Worm (Caenorhabditis elegans) whole organism, late embryonic: ENCODE results near the gene K11H12.11.

Source experiments
- C08G9.2 ChIP-seq: sonication (generic microtip); optimal IDR thresholded peaks from 2 replicates; lab custom pipeline; 2016; ENCODE audit warnings: mild to moderate bottlenecking, missing genetic modification characterization, moderate library complexity, missing compliant biosample characterization
- C38D4.7 ChIP-seq: fragments of 200-800 bp; sonication (Bioruptor generic); optimal IDR thresholded peaks from 2 replicates; lab custom pipeline; 2018; ENCODE audit warnings: mild to moderate bottlenecking, missing genetic modification characterization, moderate library complexity, missing compliant biosample characterization
- K02D7.2 ChIP-seq: sonication (generic microtip); optimal IDR thresholded peaks from 2 replicates; lab custom pipeline; 2017; ENCODE audit warnings: mild to moderate bottlenecking, missing genetic modification characterization, missing compliant biosample characterization
- K09A11.1 ChIP-seq: sonication (generic microtip); optimal IDR thresholded peaks from 2 replicates; lab custom pipeline; 2017; ENCODE audit warnings: antibody characterized with exemption, mild to moderate bottlenecking, missing genetic modification characterization, missing compliant biosample characterization; ENCODE audit not compliant: insufficient read depth
- T23F11.4 ChIP-seq: fragments of 200-800 bp; sonication (Bioruptor generic); optimal IDR thresholded peaks from 2 replicates; lab custom pipeline; 2018; ENCODE audit warnings: mild to moderate bottlenecking, missing genetic modification characterization, missing compliant biosample characterization
- ahr-1 ChIP-seq: sonication (generic microtip); optimal IDR thresholded peaks from 2 replicates; lab custom pipeline; 2016; ENCODE audit warnings: missing genetic modification characterization, missing compliant biosample characterization
- ama-1 ChIP-seq: fragments of 150-350 bp; optimal IDR thresholded peaks from 2 replicates; lab custom pipeline; 2014
- ceh-14 ChIP-seq: sonication (generic microtip); optimal IDR thresholded peaks from 2 replicates; lab custom pipeline; 2016; ENCODE audit warnings: missing genotype, missing genetic modification characterization, missing compliant biosample characterization
- ceh-18 ChIP-seq: sonication (generic microtip); optimal IDR thresholded peaks from 2 replicates; lab custom pipeline; 2016; ENCODE audit warnings: missing genetic modification characterization, missing compliant biosample characterization
- ceh-24 ChIP-seq: sonication (generic microtip); optimal IDR thresholded peaks from 2 replicates; lab custom pipeline; 2016; ENCODE audit warnings: mild to moderate bottlenecking, missing genetic modification characterization, missing compliant biosample characterization
- ceh-30 ChIP-seq: fragments of 150-350 bp; optimal IDR thresholded peaks from 2 replicates; lab custom pipeline; 2014; ENCODE audit warnings: missing biosample characterization, missing genetic modification characterization
- ceh-31 ChIP-seq: sonication (generic microtip); optimal IDR thresholded peaks from 2 replicates; lab custom pipeline; 2016; ENCODE audit warnings: missing genetic modification characterization, missing compliant biosample characterization
- ceh-45 ChIP-seq: fragments of 200-800 bp; sonication (Bioruptor generic); IDR thresholded peaks from 2 replicates; pipeline ENCODE4 v1.3.6; 2022; ENCODE audit warnings: missing genetic modification reagents, missing genetic modification characterization, missing compliant biosample characterization
- ceh-48 ChIP-seq: sonication (generic microtip); optimal IDR thresholded peaks from 2 replicates; lab custom pipeline; 2016; ENCODE audit warnings: missing genetic modification characterization, inconsistent platforms, missing compliant biosample characterization
- ceh-6 ChIP-seq: fragments of 200-800 bp; sonication (Bioruptor generic); optimal IDR thresholded peaks from 2 replicates; lab custom pipeline; 2018; ENCODE audit warnings: mild to moderate bottlenecking, missing genetic modification characterization, missing compliant biosample characterization
- ceh-9 ChIP-seq: sonication (generic microtip); optimal IDR thresholded peaks from 2 replicates; lab custom pipeline; 2016; ENCODE audit warnings: mild to moderate bottlenecking, missing genetic modification characterization, inconsistent platforms, missing compliant biosample characterization
- che-1 ChIP-seq: sonication (generic microtip); optimal IDR thresholded peaks from 2 replicates; lab custom pipeline; 2016; ENCODE audit warnings: mild to moderate bottlenecking, missing genetic modification characterization, missing compliant biosample characterization
- dmd-4 ChIP-seq: sonication (generic microtip); optimal IDR thresholded peaks from 2 replicates; lab custom pipeline; 2016; ENCODE audit warnings: borderline replicate concordance, missing genetic modification characterization, missing compliant biosample characterization
- dve-1 ChIP-seq: sonication (generic microtip); optimal IDR thresholded peaks from 2 replicates; lab custom pipeline; 2017; ENCODE audit warnings: antibody characterized with exemption, mild to moderate bottlenecking, missing genetic modification characterization, missing compliant biosample characterization
- ets-4 ChIP-seq: sonication (generic microtip); optimal IDR thresholded peaks from 2 replicates; lab custom pipeline; 2016; ENCODE audit warnings: missing genetic modification characterization, missing compliant biosample characterization
- eyg-1 ChIP-seq: sonication (generic microtip); optimal IDR thresholded peaks from 2 replicates; lab custom pipeline; 2016; ENCODE audit warnings: missing genotype, missing genetic modification characterization, missing compliant biosample characterization
- fax-1 ChIP-seq: sonication (generic microtip); optimal IDR thresholded peaks from 2 replicates; lab custom pipeline; 2016; ENCODE audit warnings: missing genotype, missing genetic modification characterization, missing compliant biosample characterization
- fkh-10 ChIP-seq: fragments of 150-350 bp; optimal IDR thresholded peaks from 2 replicates; lab custom pipeline; 2014; ENCODE audit warnings: missing biosample characterization, missing genetic modification reagents, missing genetic modification characterization
- fkh-6 ChIP-seq: sonication (generic microtip); optimal IDR thresholded peaks from 2 replicates; lab custom pipeline; 2016; ENCODE audit warnings: missing genetic modification characterization, missing compliant biosample characterization
- gmeb-2 ChIP-seq: sonication (generic microtip); optimal IDR thresholded peaks from 2 replicates; lab custom pipeline; 2016; ENCODE audit warnings: missing genetic modification characterization, inconsistent platforms, missing compliant biosample characterization
- hlh-15 ChIP-seq: sonication (generic microtip); optimal IDR thresholded peaks from 2 replicates; lab custom pipeline; 2016; ENCODE audit warnings: missing genetic modification characterization, missing compliant biosample characterization
- madf-2 ChIP-seq: sonication (generic microtip); optimal IDR thresholded peaks from 2 replicates; lab custom pipeline; 2017; ENCODE audit warnings: missing genetic modification characterization, missing compliant biosample characterization
- mec-3 ChIP-seq: sonication (generic microtip); optimal IDR thresholded peaks from 2 replicates; lab custom pipeline; 2016; ENCODE audit warnings: borderline replicate concordance, missing genetic modification characterization, missing compliant biosample characterization
- nfya-1 ChIP-seq: sonication (generic microtip); optimal IDR thresholded peaks from 2 replicates; lab custom pipeline; 2017; ENCODE audit warnings: missing genetic modification characterization, mild to moderate bottlenecking, missing compliant biosample characterization, antibody characterized with exemption, moderate library complexity
- npax-4 ChIP-seq: sonication (generic microtip); optimal IDR thresholded peaks from 2 replicates; lab custom pipeline; 2016; ENCODE audit warnings: missing genetic modification characterization, missing compliant biosample characterization
- pag-3 ChIP-seq: sonication (generic microtip); optimal IDR thresholded peaks from 2 replicates; lab custom pipeline; 2016; ENCODE audit warnings: missing compliant biosample characterization, missing genetic modification characterization, borderline replicate concordance
- pat-9 ChIP-seq: fragments of 200-800 bp; sonication (Bioruptor generic); optimal IDR thresholded peaks from 2 replicates; lab custom pipeline; 2018; ENCODE audit warnings: mild to moderate bottlenecking, missing genetic modification characterization, moderate library complexity, missing compliant biosample characterization
- pax-1 ChIP-seq: fragments of 150-350 bp; optimal IDR thresholded peaks from 2 replicates; lab custom pipeline; 2014; ENCODE audit warnings: missing biosample characterization, missing genetic modification characterization
- pha-2 ChIP-seq: sonication (generic microtip); optimal IDR thresholded peaks from 2 replicates; lab custom pipeline; 2017; ENCODE audit warnings: mild to moderate bottlenecking, missing genetic modification characterization, missing compliant biosample characterization
- pha-4 ChIP-seq: fragments of 150-350 bp; optimal IDR thresholded peaks from 2 replicates; lab custom pipeline; 2018; ENCODE audit warnings: missing biosample characterization, missing genetic modification reagents, missing genetic modification characterization
- pros-1 ChIP-seq: fragments of 150-350 bp; optimal IDR thresholded peaks from 2 replicates; lab custom pipeline; 2014; ENCODE audit warnings: missing biosample characterization, missing genetic modification reagents, missing genetic modification characterization
- ref-2 ChIP-seq: sonication (generic microtip); optimal IDR thresholded peaks from 2 replicates; lab custom pipeline; 2016; ENCODE audit warnings: missing genetic modification characterization, missing compliant biosample characterization
- rnt-1 ChIP-seq: sonication (generic microtip); optimal IDR thresholded peaks from 2 replicates; lab custom pipeline; 2016; ENCODE audit warnings: missing genetic modification characterization, missing compliant biosample characterization
- sdc-2 ChIP-seq: sonication (generic microtip); optimal IDR thresholded peaks from 2 replicates; lab custom pipeline; 2016; ENCODE audit warnings: missing genotype, missing genetic modification characterization, missing compliant biosample characterization
- sox-4 ChIP-seq: sonication (generic microtip); optimal IDR thresholded peaks from 2 replicates; lab custom pipeline; 2017; ENCODE audit warnings: mild to moderate bottlenecking, missing genetic modification characterization, inconsistent platforms, missing compliant biosample characterization
- syd-9 ChIP-seq: sonication (generic microtip); optimal IDR thresholded peaks from 2 replicates; lab custom pipeline; 2016; ENCODE audit warnings: mild to moderate bottlenecking, missing genetic modification characterization, moderate library complexity, missing compliant biosample characterization
- tbx-2 ChIP-seq: sonication (generic microtip); optimal IDR thresholded peaks from 2 replicates; lab custom pipeline; 2016; ENCODE audit warnings: missing genetic modification characterization, missing compliant biosample characterization
- unc-3 ChIP-seq, 2 experiments: fragments of 200-800 bp in 1 of 2; sonication (Bioruptor generic) in 1 of 2; sonication (generic microtip) in 1 of 2; conservative IDR thresholded peaks in 1 of 2; optimal IDR thresholded peaks in 1 of 2; 2 replicates each; pipeline versions ENCODE4 v1.3.6 to Lab custom; 2016 to 2022; ENCODE audit warnings: missing compliant biosample characterization in 2 of 2, missing genetic modification characterization in 2 of 2, missing genetic modification reagents in 1 of 2
- unc-42 ChIP-seq: sonication (generic microtip); optimal IDR thresholded peaks from 2 replicates; lab custom pipeline; 2016; ENCODE audit warnings: missing genotype, missing genetic modification characterization, missing compliant biosample characterization
- unc-55 ChIP-seq: sonication (generic microtip); optimal IDR thresholded peaks from 2 replicates; lab custom pipeline; 2017; ENCODE audit warnings: missing biosample characterization, missing genetic modification reagents, missing genetic modification characterization
- unc-86 ChIP-seq: sonication (generic microtip); optimal IDR thresholded peaks from 2 replicates; lab custom pipeline; 2016; ENCODE audit warnings: missing genetic modification characterization, missing compliant biosample characterization
- zip-5 ChIP-seq: sonication (generic microtip); optimal IDR thresholded peaks from 2 replicates; lab custom pipeline; 2016; ENCODE audit warnings: missing genetic modification characterization, missing compliant biosample characterization

K11H12.11 gene

DNA sequence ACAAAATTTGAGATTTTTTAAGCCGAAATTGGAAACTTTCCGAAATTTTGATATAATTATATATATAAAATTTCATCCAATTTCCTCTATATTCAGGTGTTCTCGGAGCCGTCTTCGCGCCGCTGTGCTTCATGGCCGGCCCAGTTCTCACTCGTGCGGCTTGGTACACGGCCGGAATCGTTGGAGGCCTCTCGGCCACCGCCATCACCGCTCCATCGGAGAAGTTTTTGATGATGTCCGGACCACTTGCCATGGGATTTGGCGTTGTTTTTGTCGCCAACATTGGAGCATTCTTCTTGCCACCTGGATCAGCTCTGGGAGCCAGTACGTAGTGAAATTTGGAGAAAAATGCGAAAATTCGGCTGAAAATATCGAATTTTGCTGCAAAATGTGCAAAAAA is 13.3 kb downstream of the K11H12.11 start:
- TF ChIP-seq pag-3 (tag; lab: Kevin White, UChicago) (no peak), ahr-1 (tag; lab: Kevin White, UChicago) (no peak), syd-9 (no peak), zip-5 (tag; lab: Kevin White, UChicago) (no peak), unc-55 (no peak), pros-1 (tag; lab: Kevin White, UChicago) (no peak), fkh-10 (GFP tag; lab: Kevin White, UChicago) (no peak), mec-3 (tag; lab: Kevin White, UChicago) (no peak), che-1 (tag; lab: Kevin White, UChicago) (no peak), C08G9.2 (tag; lab: Kevin White, UChicago) (no peak), ceh-6 (GFP tag; lab: Kevin White, UChicago) (no peak)

DNA sequence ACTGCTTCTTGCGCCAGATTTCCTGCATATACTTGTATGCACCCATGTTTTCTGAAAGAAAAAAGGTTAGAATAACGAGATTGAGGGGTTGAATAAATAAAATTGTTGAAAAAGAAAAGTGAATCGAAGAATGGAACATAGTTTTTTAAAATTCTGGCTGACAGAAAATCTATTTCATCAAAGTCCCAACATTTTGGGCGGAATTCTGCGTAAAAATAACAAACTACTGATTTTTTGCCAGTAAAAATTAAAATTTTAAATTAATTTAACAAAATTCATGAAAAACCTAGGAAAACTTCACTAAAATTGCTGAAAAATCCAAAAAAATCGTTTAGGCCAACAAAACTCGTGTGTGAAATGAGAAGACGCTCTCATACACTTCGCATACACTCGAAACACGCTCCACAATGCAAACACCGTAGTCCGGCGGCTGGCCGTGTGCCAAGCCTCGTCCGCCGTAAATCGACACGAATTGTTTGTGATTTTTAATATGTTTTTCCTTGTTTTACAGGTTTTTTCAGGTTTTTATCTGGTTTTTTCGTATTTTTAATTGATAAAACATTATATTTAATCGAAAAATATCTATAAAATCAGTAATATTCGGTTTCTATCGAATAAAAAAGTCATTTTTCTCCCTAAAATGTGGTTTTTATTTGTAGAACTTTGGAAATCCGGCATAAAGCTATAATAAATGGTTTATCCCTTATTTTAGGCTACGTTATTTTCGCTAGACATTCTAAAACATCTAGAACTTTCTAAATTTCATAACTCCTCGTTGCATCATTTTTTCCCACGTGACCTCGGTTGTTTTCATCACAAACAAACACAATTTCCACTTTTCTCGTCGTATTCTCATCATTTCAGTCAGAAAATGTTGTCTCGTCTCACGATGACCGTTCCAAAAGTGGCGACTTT is 15.6 kb downstream of the K11H12.11 start, which contains the start of the genes rpl-15 and K11H12.8:
rpl-15 (minus strand) TSS at position 51 of the 915 bp plus-strand sequence.
K11H12.8 (plus strand) TSS at position 865 of the 915 bp plus-strand sequence.
- peak; percentile 73 for TF ChIP-seq ceh-6 (GFP tag; lab: Kevin White, UChicago)
- peak; percentile 18 for TF ChIP-seq npax-4 (tag; lab: Kevin White, UChicago)
- TF ChIP-seq fkh-6 = peak; percentile 75
- peak; percentile 84 for TF ChIP-seq fax-1
- TF ChIP-seq C08G9.2 (tag; lab: Kevin White, UChicago) = peak; percentile 89
- peak; percentile 94 for TF ChIP-seq pat-9
- peak; percentile 56 for TF ChIP-seq hlh-15
- peak; percentile 90 for TF ChIP-seq madf-2
- peak; percentile 78 for TF ChIP-seq K02D7.2 (tag; lab: Kevin White, UChicago)
- peak; percentile 89 for TF ChIP-seq syd-9
- TF ChIP-seq unc-42 (tag; lab: Kevin White, UChicago) = peak; percentile 94
- peak; percentile 59 for TF ChIP-seq C38D4.7 (GFP tag; lab: Kevin White, UChicago)
- peak; percentile 65 for TF ChIP-seq ceh-30 (tag; lab: Kevin White, UChicago)
- peak; percentile 88 for TF ChIP-seq ahr-1 (tag; lab: Kevin White, UChicago)
- TF ChIP-seq ceh-45 = peak; percentile 88
- peak; percentile 85 for TF ChIP-seq sdc-2 (tag; lab: Kevin White, UChicago)
- peak; percentile 85 for TF ChIP-seq ceh-48 (tag; lab: Kevin White, UChicago)
- TF ChIP-seq ama-1 (lab: Kevin White, UChicago) = no peak
- TF ChIP-seq dmd-4 (tag; lab: Kevin White, UChicago) = peak; percentile 47
- peak; percentile 99 for TF ChIP-seq dve-1 (tag; lab: Kevin White, UChicago)
- peak; percentile 98 for TF ChIP-seq unc-86
- peak; percentile 99 for TF ChIP-seq tbx-2 (tag; lab: Kevin White, UChicago)
- TF ChIP-seq nfya-1 (tag; lab: Kevin White, UChicago) = peak; percentile 99
- peak; percentile 98 for TF ChIP-seq ets-4 (tag; lab: Kevin White, UChicago)
- TF ChIP-seq sox-4 (tag; lab: Kevin White, UChicago) = peak; percentile 84
- peak; percentile 87 for TF ChIP-seq pha-2 (tag; lab: Kevin White, UChicago)
- no peak for TF ChIP-seq pha-4 (tag; lab: Kevin White, UChicago)
- peak; percentile 98 for TF ChIP-seq ceh-14 (tag; lab: Kevin White, UChicago)
- peak; percentile 99 for TF ChIP-seq ref-2 (tag; lab: Kevin White, UChicago)
- TF ChIP-seq pros-1 (tag; lab: Kevin White, UChicago) = peak; percentile 90
- peak; percentile 99 for TF ChIP-seq ceh-31
- TF ChIP-seq K09A11.1 (tag; lab: Kevin White, UChicago) = peak; percentile 85
- TF ChIP-seq rnt-1 (tag; lab: Kevin White, UChicago) = peak; percentile 99
- TF ChIP-seq ceh-18 (tag; lab: Kevin White, UChicago) = peak; percentile 99
- TF ChIP-seq unc-3 (GFP tag; conservative IDR thresholded peaks at IDR 0.05; lab: Robert Waterston, UW) = peak; percentile 87
- TF ChIP-seq unc-3 (tag; optimal IDR thresholded peaks at IDR 0.05; lab: Kevin White, UChicago) = peak; percentile 95
- peak; percentile 71 for TF ChIP-seq ceh-24 (tag; lab: Kevin White, UChicago)
- TF ChIP-seq pax-1 (tag; lab: Kevin White, UChicago) = peak; percentile 92
- TF ChIP-seq eyg-1 (tag; lab: Kevin White, UChicago) = peak; percentile 82
- peak; percentile 87 for TF ChIP-seq gmeb-2 (tag; lab: Kevin White, UChicago)
- TF ChIP-seq zip-5 (tag; lab: Kevin White, UChicago) = peak; percentile 82
- peak; percentile 88 for TF ChIP-seq fkh-10 (GFP tag; lab: Kevin White, UChicago)
- no peak for TF ChIP-seq ceh-9
- peak; percentile 74 for TF ChIP-seq T23F11.4 (GFP tag; lab: Kevin White, UChicago)
